Fruit fly (Drosophila melanogaster) whole organism, adult: ENCODE measurements around the gene CG42813.

Experiments
- CG12768 ChIP-seq: fragments of 200-800 bp; sonication (Bioruptor generic); optimal IDR thresholded peaks from 2 replicates; lab custom pipeline; 2017; ENCODE audit warnings: missing biosample characterization, missing genetic modification characterization, mild to moderate bottlenecking, moderate library complexity, missing genetic modification reagents
- CG14711 ChIP-seq: fragments of 200-800 bp; sonication (Bioruptor generic); optimal IDR thresholded peaks from 2 replicates; lab custom pipeline; 2018; ENCODE audit warnings: missing biosample characterization, mild to moderate bottlenecking, missing genetic modification characterization, moderate library complexity
- Clk ChIP-seq: fragments of 200-800 bp; sonication (Bioruptor generic); optimal IDR thresholded peaks from 2 replicates; lab custom pipeline; 2017; ENCODE audit warnings: missing biosample characterization, missing genetic modification characterization
- Crg-1 ChIP-seq: fragments of 200-800 bp; sonication (Bioruptor generic); optimal IDR thresholded peaks from 2 replicates; lab custom pipeline; 2016; ENCODE audit warnings: missing biosample characterization, missing genetic modification characterization
- cnc ChIP-seq, 2 experiments: fragments of >200 bp; optimal IDR thresholded peaks; 2 replicates each; lab custom pipeline; 2017
- kay ChIP-seq: fragments of 200-800 bp; sonication (Bioruptor generic); peaks from one replicate; lab custom pipeline; 2016; ENCODE audit warnings: missing biosample characterization, missing genetic modification characterization, borderline replicate concordance
- ovo ChIP-seq: fragments of 200-800 bp; sonication (Bioruptor generic); optimal IDR thresholded peaks from 2 replicates; lab custom pipeline; 2016; ENCODE audit warnings: missing biosample characterization, missing genetic modification characterization
- pad ChIP-seq: fragments of 200-800 bp; sonication (Bioruptor generic); optimal IDR thresholded peaks from 3 replicates; lab custom pipeline; 2017; ENCODE audit warnings: missing biosample characterization, missing genetic modification characterization, mild to moderate bottlenecking, moderate library complexity, missing genetic modification reagents
- toe ChIP-seq: fragments of 200-800 bp; sonication (Bioruptor generic); optimal IDR thresholded peaks from 2 replicates; lab custom pipeline; 2016; ENCODE audit warnings: missing biosample characterization, missing genetic modification characterization

dm6 chr3R:27177567-27177966 is 50.8 kb downstream of the CG42813 start:
- TF ChIP-seq ovo (GFP tag; lab: Kevin White, UChicago), result no peak
- no peak for TF ChIP-seq CG12768 (GFP tag; lab: Kevin White, UChicago)
- no peak for TF ChIP-seq Crg-1 (GFP tag; lab: Kevin White, UChicago)
- no peak for TF ChIP-seq kay (GFP tag; lab: Kevin White, UChicago)
- no peak for TF ChIP-seq pad (GFP tag; lab: Kevin White, UChicago)
- no peak for TF ChIP-seq toe (GFP tag; lab: Kevin White, UChicago)
- no peak for TF ChIP-seq cnc (optimal IDR thresholded peaks at IDR 0.05; lab: Kevin White, UChicago)
- TF ChIP-seq Clk (GFP tag; lab: Kevin White, UChicago), result no peak
- TF ChIP-seq CG14711 (tag; lab: Kevin White, UChicago), result no peak
